Comparison of ENCODE assay signal across 1 fruit fly cellular context in genomic region chr3R:11156858-11157257, dm6.
TF ChIP-seq lines count a peak whose summit lies in the region.

Ugt302C1 (plus strand) TSS chr3R:11157098.

TF ChIP-seq in whole organism, embryonic, 481 proteins besides CTCF, POLR2A, EP300 and RAD21 (continued from another document):
- TF ChIP-seq NC2β (GFP tag; optimal IDR thresholded peaks at IDR 0.05; lab: Kevin White, UChicago) (no peak), CG3281 (GFP tag; optimal IDR thresholded peaks at IDR 0.05; lab: Kevin White, UChicago) (peak; percentile 37), abd-A (tag; optimal IDR thresholded peaks at IDR 0.05; lab: Kevin White, UChicago) (no peak), HHEX (GFP tag; optimal IDR thresholded peaks at IDR 0.05; lab: Kevin White, UChicago) (no peak), E2f2 (GFP tag; IDR thresholded peaks at IDR 0.05; lab: Robert Waterston, UW) (no peak), CG12391 (tag; optimal IDR thresholded peaks at IDR 0.05; lab: Kevin White, UChicago) (no peak), p53 (GFP tag; optimal IDR thresholded peaks at IDR 0.05; lab: Kevin White, UChicago) (no peak), CkIIα-i1 (GFP tag; IDR thresholded peaks at IDR 0.05; lab: Robert Waterston, UW) (no peak), CG18262 (tag; optimal IDR thresholded peaks at IDR 0.05; lab: Kevin White, UChicago) (no peak), grn (GFP tag; optimal IDR thresholded peaks at IDR 0.05; lab: Kevin White, UChicago) (peak; percentile 46), CG17612 (GFP tag; IDR thresholded peaks at IDR 0.05; lab: Robert Waterston, UW) (no peak), hbn (GFP tag; IDR thresholded peaks at IDR 0.05; lab: Robert Waterston, UW; ENCODE audit: partially characterized antibody) (no peak), repo (GFP tag; optimal IDR thresholded peaks at IDR 0.05; lab: Kevin White, UChicago) (no peak), stwl (tag; optimal IDR thresholded peaks at IDR 0.05; lab: Kevin White, UChicago) (no peak), onecut (GFP tag; IDR thresholded peaks at IDR 0.05; lab: Robert Waterston, UW) (no peak), nau (GFP tag; optimal IDR thresholded peaks at IDR 0.05; lab: Kevin White, UChicago) (no peak), CG31224 (GFP tag; IDR thresholded peaks at IDR 0.05; lab: Robert Waterston, UW) (no peak), CG2120 (GFP tag; optimal IDR thresholded peaks at IDR 0.05; lab: Kevin White, UChicago) (peak; percentile 10), PHDP (tag; optimal IDR thresholded peaks at IDR 0.05; lab: Kevin White, UChicago) (no peak), CG8359 (GFP tag; optimal IDR thresholded peaks at IDR 0.05; lab: Kevin White, UChicago; ENCODE audit: borderline replicate concordance) (no peak), CG11695 (GFP tag; IDR thresholded peaks at IDR 0.05; lab: Robert Waterston, UW) (no peak), oc (tag; optimal IDR thresholded peaks at IDR 0.05; lab: Kevin White, UChicago) (no peak), CG6765 (GFP tag; optimal IDR thresholded peaks at IDR 0.05; lab: Kevin White, UChicago) (no peak), CG15696 (tag; optimal IDR thresholded peaks at IDR 0.05; lab: Kevin White, UChicago) (no peak), Oaz (GFP tag; IDR thresholded peaks at IDR 0.05; lab: Robert Waterston, UW) (no peak), CG13287 (GFP tag; IDR thresholded peaks at IDR 0.05; lab: Robert Waterston, UW; ENCODE audit: partially characterized antibody) (peak; percentile 62; the same call in 1 of the 2 replicates), klu (GFP tag; IDR thresholded peaks at IDR 0.05; lab: Robert Waterston, UW) (no peak), D (optimal IDR thresholded peaks at IDR 0.05; lab: Kevin White, UChicago) (no peak), D (GFP tag; optimal IDR thresholded peaks at IDR 0.05; lab: Kevin White, UChicago) (no peak), CG10431 (GFP tag; optimal IDR thresholded peaks at IDR 0.05; lab: Kevin White, UChicago) (no peak), chinmo (GFP tag; IDR thresholded peaks at IDR 0.05; lab: Robert Waterston, UW; ENCODE audit: partially characterized antibody) (peak; percentile 85; the same call in 2 of the 4 replicates), CG7745 (tag; optimal IDR thresholded peaks at IDR 0.05; lab: Kevin White, UChicago) (no peak), CG2199 (GFP tag; IDR thresholded peaks at IDR 0.05; lab: Robert Waterston, UW) (no peak), vnd (GFP tag; IDR thresholded peaks at IDR 0.05; lab: Robert Waterston, UW; ENCODE audit: partially characterized antibody) (no peak), toy (GFP tag; IDR thresholded peaks at IDR 0.05; lab: Robert Waterston, UW) (no peak), br (optimal IDR thresholded peaks at IDR 0.05; lab: Kevin White, UChicago) (no peak), CG17361 (GFP tag; IDR thresholded peaks at IDR 0.05; lab: Robert Waterston, UW) (no peak), ase (GFP tag; IDR thresholded peaks at IDR 0.05; lab: Robert Waterston, UW) (no peak), slbo (GFP tag; IDR thresholded peaks at IDR 0.05; lab: Robert Waterston, UW) (0 out of 2 replicates have a peak, but pooled peaks have one; percentile 34), Camta (GFP tag; optimal IDR thresholded peaks at IDR 0.05; lab: Kevin White, UChicago) (no peak), pb (GFP tag; optimal IDR thresholded peaks at IDR 0.05; lab: Kevin White, UChicago) (peak; percentile 4), kni (GFP tag; optimal IDR thresholded peaks at IDR 0.05; lab: Kevin White, UChicago) (peak; percentile 71), CG9817 (tag; optimal IDR thresholded peaks at IDR 0.05; lab: Kevin White, UChicago) (no peak), Ets97D (GFP tag; optimal IDR thresholded peaks at IDR 0.05; lab: Kevin White, UChicago) (no peak), Gug (GFP tag; IDR thresholded peaks at IDR 0.05; lab: Robert Waterston, UW) (no peak), CG2889 (GFP tag; IDR thresholded peaks at IDR 0.05; lab: Robert Waterston, UW) (no peak), odd (GFP tag; optimal IDR thresholded peaks at IDR 0.05; lab: Kevin White, UChicago) (no peak), HmgZ (tag; optimal IDR thresholded peaks at IDR 0.05; lab: Kevin White, UChicago) (peak; percentile 10), wor (GFP tag; IDR thresholded peaks at IDR 0.05; lab: Robert Waterston, UW) (no peak), Lhr (GFP tag; optimal IDR thresholded peaks at IDR 0.05; lab: Kevin White, UChicago) (no peak), sob (GFP tag; IDR thresholded peaks at IDR 0.05; lab: Robert Waterston, UW) (peak; percentile 48; the same call in 1 of the 2 replicates), MTF-1 (GFP tag; optimal IDR thresholded peaks at IDR 0.05; lab: Kevin White, UChicago; ENCODE audit: borderline replicate concordance) (no peak), CG8765 (GFP tag; IDR thresholded peaks at IDR 0.05; lab: Robert Waterston, UW) (no peak), CG32772 (GFP tag; IDR thresholded peaks at IDR 0.05; lab: Robert Waterston, UW) (no peak), CG17829 (tag; optimal IDR thresholded peaks at IDR 0.05; lab: Kevin White, UChicago) (no peak), maf-S (GFP tag; optimal IDR thresholded peaks at IDR 0.05; lab: Kevin White, UChicago) (no peak), Trl (optimal IDR thresholded peaks at IDR 0.05; lab: Kevin White, UChicago) (peak; percentile 84 to 98), Trl (GFP tag; optimal IDR thresholded peaks at IDR 0.05; lab: Kevin White, UChicago) (peak; percentile 3), zen2 (GFP tag; IDR thresholded peaks at IDR 0.05; lab: Robert Waterston, UW; ENCODE audit: partially characterized antibody) (0 out of 3 replicates have a peak, but pooled peaks have one; percentile 43), corto (GFP tag; optimal IDR thresholded peaks at IDR 0.05; lab: Kevin White, UChicago) (peak; percentile 16), CG12769 (tag; optimal IDR thresholded peaks at IDR 0.05; lab: Kevin White, UChicago) (peak; percentile 57), Dip3 (GFP tag; optimal IDR thresholded peaks at IDR 0.05; lab: Kevin White, UChicago) (no peak), otp (GFP tag; IDR thresholded peaks at IDR 0.05; lab: Robert Waterston, UW) (no peak), Nf-YA (GFP tag; IDR thresholded peaks at IDR 0.05; lab: Robert Waterston, UW) (no peak), sens (GFP tag; lab: Kevin White, UChicago) (peak; percentile 49), CG17328 (GFP tag; IDR thresholded peaks at IDR 0.05; lab: Robert Waterston, UW) (no peak), CG10565 (GFP tag; optimal IDR thresholded peaks at IDR 0.05; lab: Kevin White, UChicago) (no peak), tx (GFP tag; optimal IDR thresholded peaks at IDR 0.05; lab: Kevin White, UChicago) (no peak), Dll (GFP tag; IDR thresholded peaks at IDR 0.05; lab: Robert Waterston, UW; ENCODE audit: partially characterized antibody) (peak; percentile 44; the same call in 1 of the 4 replicates), Fer1 (GFP tag; optimal IDR thresholded peaks at IDR 0.05; lab: Kevin White, UChicago) (no peak), org-1 (GFP tag; optimal IDR thresholded peaks at IDR 0.05; lab: Kevin White, UChicago) (no peak), CG6272 (GFP tag; IDR thresholded peaks at IDR 0.05; lab: Robert Waterston, UW) (no peak), yki (optimal IDR thresholded peaks at IDR 0.05; lab: Kevin White, UChicago) (peak; percentile 74), NFAT (GFP tag; IDR thresholded peaks at IDR 0.05; lab: Robert Waterston, UW) (peak; percentile 56; the same call in 1 of the 2 replicates), ssp (GFP tag; IDR thresholded peaks at IDR 0.05; lab: Robert Waterston, UW) (no peak), Gsc (GFP tag; IDR thresholded peaks at IDR 0.05; lab: Robert Waterston, UW) (no peak), NK7.1 (GFP tag; optimal IDR thresholded peaks at IDR 0.05; lab: Kevin White, UChicago) (no peak), CG17912 (GFP tag; optimal IDR thresholded peaks at IDR 0.05; lab: Kevin White, UChicago) (no peak), sug (tag; optimal IDR thresholded peaks at IDR 0.05; lab: Kevin White, UChicago) (peak; percentile 21), CG9609 (GFP tag; optimal IDR thresholded peaks at IDR 0.05; lab: Kevin White, UChicago) (no peak), lab (GFP tag; optimal IDR thresholded peaks at IDR 0.05; lab: Kevin White, UChicago) (peak; percentile 17), bigmax (GFP tag; optimal IDR thresholded peaks at IDR 0.05; lab: Kevin White, UChicago) (no peak), Vsx1 (GFP tag; optimal IDR thresholded peaks at IDR 0.05; lab: Kevin White, UChicago) (peak; percentile 52), CG31388 (GFP tag; optimal IDR thresholded peaks at IDR 0.05; lab: Kevin White, UChicago) (no peak), CG15514 (GFP tag; optimal IDR thresholded peaks at IDR 0.05; lab: Kevin White, UChicago) (peak; percentile 7), CG18476 (GFP tag; optimal IDR thresholded peaks at IDR 0.05; lab: Kevin White, UChicago) (no peak), CG12299 (tag; optimal IDR thresholded peaks at IDR 0.05; lab: Kevin White, UChicago) (no peak), CG32532 (GFP tag; IDR thresholded peaks at IDR 0.05; lab: Robert Waterston, UW) (peak; percentile 57; the same call in 1 of the 2 replicates), bsh (GFP tag; optimal IDR thresholded peaks at IDR 0.05; lab: Kevin White, UChicago) (no peak), CG6791 (GFP tag; IDR thresholded peaks at IDR 0.05; lab: Robert Waterston, UW; ENCODE audit: partially characterized antibody) (no peak), BtbVII (GFP tag; optimal IDR thresholded peaks at IDR 0.05; lab: Kevin White, UChicago) (peak; percentile 34), CG15269 (tag; optimal IDR thresholded peaks at IDR 0.05; lab: Kevin White, UChicago) (peak; percentile 8), CG1529 (GFP tag; optimal IDR thresholded peaks at IDR 0.05; lab: Kevin White, UChicago) (no peak), dan (GFP tag; IDR thresholded peaks at IDR 0.05; lab: Robert Waterston, UW) (no peak), CG14441 (GFP tag; IDR thresholded peaks at IDR 0.05; lab: Robert Waterston, UW) (no peak), CG18599 (GFP tag; optimal IDR thresholded peaks at IDR 0.05; lab: Kevin White, UChicago) (no peak), Hsf (GFP tag; optimal IDR thresholded peaks at IDR 0.05; lab: Kevin White, UChicago) (no peak), CG9215 (GFP tag; IDR thresholded peaks at IDR 0.05; lab: Robert Waterston, UW) (no peak), caup (GFP tag; optimal IDR thresholded peaks at IDR 0.05; lab: Kevin White, UChicago; ENCODE audit: severe bottlenecking) (peak; percentile 35), sima (GFP tag; optimal IDR thresholded peaks at IDR 0.05; lab: Kevin White, UChicago) (no peak), CG18764 (GFP tag; optimal IDR thresholded peaks at IDR 0.05; lab: Kevin White, UChicago) (no peak), D19A (tag; optimal IDR thresholded peaks at IDR 0.05; lab: Kevin White, UChicago) (no peak), eve (GFP tag; optimal IDR thresholded peaks at IDR 0.05; lab: Kevin White, UChicago) (peak in 1 of 2 experiments; percentile 76), CG2712 (tag; optimal IDR thresholded peaks at IDR 0.05; lab: Kevin White, UChicago) (no peak), CG8281 (tag; optimal IDR thresholded peaks at IDR 0.05; lab: Kevin White, UChicago) (no peak), CG42726 (GFP tag; IDR thresholded peaks at IDR 0.05; lab: Robert Waterston, UW; ENCODE audit: partially characterized antibody) (0 out of 2 replicates have a peak, but pooled peaks have one; percentile 11), Doc3 (GFP tag; IDR thresholded peaks at IDR 0.05; lab: Robert Waterston, UW; ENCODE audit: partially characterized antibody) (no peak), CG6813 (GFP tag; optimal IDR thresholded peaks at IDR 0.05; lab: Kevin White, UChicago) (no peak), zf30C (GFP tag; optimal IDR thresholded peaks at IDR 0.05; lab: Kevin White, UChicago) (no peak), CG3163 (GFP tag; optimal IDR thresholded peaks at IDR 0.05; lab: Kevin White, UChicago) (peak; percentile 79), B-H1 (GFP tag; IDR thresholded peaks at IDR 0.05; lab: Robert Waterston, UW) (no peak), CG30431 (GFP tag; optimal IDR thresholded peaks at IDR 0.05; lab: Kevin White, UChicago) (no peak), inv (GFP tag; IDR thresholded peaks at IDR 0.05; lab: Robert Waterston, UW; ENCODE audit: partially characterized antibody) (peak; percentile 28; the same call in 1 of the 2 replicates), CG12659 (GFP tag; optimal IDR thresholded peaks at IDR 0.05; lab: Kevin White, UChicago) (no peak), Hey (tag; optimal IDR thresholded peaks at IDR 0.05; lab: Kevin White, UChicago) (no peak), croc (GFP tag; conservative IDR thresholded peaks at IDR 0.05; lab: Robert Waterston, UW) (no peak), salm (tag; optimal IDR thresholded peaks at IDR 0.05; lab: Kevin White, UChicago) (no peak), Nf-YB (GFP tag; optimal IDR thresholded peaks at IDR 0.05; lab: Kevin White, UChicago) (no peak), CG8924 (tag; optimal IDR thresholded peaks at IDR 0.05; lab: Kevin White, UChicago) (no peak), Bgb (GFP tag; IDR thresholded peaks at IDR 0.05; lab: Robert Waterston, UW; ENCODE audit: partially characterized antibody) (0 out of 2 replicates have a peak, but pooled peaks have one; percentile 65), CG13894 (tag; optimal IDR thresholded peaks at IDR 0.05; lab: Kevin White, UChicago) (no peak), CG4730 (GFP tag; IDR thresholded peaks at IDR 0.05; lab: Robert Waterston, UW) (no peak), wek (GFP tag; optimal IDR thresholded peaks at IDR 0.05; lab: Kevin White, UChicago) (no peak), CG4820 (GFP tag; optimal IDR thresholded peaks at IDR 0.05; lab: Kevin White, UChicago) (no peak), lov (optimal IDR thresholded peaks at IDR 0.05; lab: Kevin White, UChicago) (no peak), lov (GFP tag; IDR thresholded peaks at IDR 0.05; lab: Robert Waterston, UW) (no peak), hth (optimal IDR thresholded peaks at IDR 0.05; lab: Kevin White, UChicago) (no peak), eyg (GFP tag; optimal IDR thresholded peaks at IDR 0.05; lab: Kevin White, UChicago) (no peak), fu2 (GFP tag; optimal IDR thresholded peaks at IDR 0.05; lab: Kevin White, UChicago) (no peak), CG1832 (GFP tag; optimal IDR thresholded peaks at IDR 0.05; lab: Kevin White, UChicago) (no peak), Awh (GFP tag; IDR thresholded peaks at IDR 0.05; lab: Robert Waterston, UW) (peak; percentile 34; the same call in 1 of the 2 replicates), CG34376 (GFP tag; optimal IDR thresholded peaks at IDR 0.05; lab: Kevin White, UChicago) (peak; percentile 73), jigr1 (GFP tag; IDR thresholded peaks at IDR 0.05; lab: Robert Waterston, UW) (no peak)
